Fruit fly (Drosophila melanogaster) whole organism, embryonic: ENCODE results near the gene Rpn1.

Experiments
- B-H2 ChIP-seq: fragments of 200-800 bp; sonication (Bioruptor generic); optimal IDR thresholded peaks from 2 replicates; lab custom pipeline; 2018; ENCODE audit warnings: missing biosample characterization, mild to moderate bottlenecking, missing genetic modification characterization
- Bgb ChIP-seq: fragments of 200-800 bp; sonication (Bioruptor generic); IDR thresholded peaks from 2 replicates; pipeline ENCODE4 v1.3.6; 2022; ENCODE audit warnings: missing biosample characterization, missing genetic modification characterization; ENCODE audit not compliant: partially characterized antibody
- CG10565 ChIP-seq: fragments of 200-800 bp; sonication (Bioruptor generic); optimal IDR thresholded peaks from 3 replicates; lab custom pipeline; 2016; ENCODE audit warnings: missing biosample characterization, mild to moderate bottlenecking, missing genetic modification characterization
- CG11085 ChIP-seq: fragments of 200-800 bp; sonication (Bioruptor generic); IDR thresholded peaks from 2 replicates; pipeline ENCODE4 v1.3.6; 2022; ENCODE audit warnings: missing biosample characterization, missing genetic modification characterization
- CG12744 ChIP-seq: fragments of 200-800 bp; sonication (Bioruptor generic); optimal IDR thresholded peaks from 2 replicates; lab custom pipeline; 2016; ENCODE audit warnings: missing biosample characterization, missing genetic modification characterization
- CG13424 ChIP-seq: fragments of 200-800 bp; sonication (Bioruptor generic); optimal IDR thresholded peaks from 2 replicates; lab custom pipeline; 2019; ENCODE audit warnings: missing biosample characterization, mild to moderate bottlenecking, missing genetic modification characterization, moderate library complexity
- CG15696 ChIP-seq: fragments of 200-800 bp; sonication (Bioruptor generic); optimal IDR thresholded peaks from 2 replicates; lab custom pipeline; 2019; ENCODE audit warnings: missing biosample characterization, mild to moderate bottlenecking, missing genetic modification characterization, moderate library complexity
- CG1792 ChIP-seq: fragments of 200-800 bp; sonication (Bioruptor generic); optimal IDR thresholded peaks from 2 replicates; lab custom pipeline; 2016; ENCODE audit warnings: missing biosample characterization, missing genetic modification characterization
- CG3281 ChIP-seq: fragments of 200-800 bp; sonication (Bioruptor generic); optimal IDR thresholded peaks from 3 replicates; lab custom pipeline; 2017; ENCODE audit warnings: missing biosample characterization, mild to moderate bottlenecking, missing genetic modification characterization
- CG34224 ChIP-seq: fragments of 200-800 bp; sonication (Bioruptor generic); IDR thresholded peaks from 3 replicates; pipeline ENCODE4 v1.3.6; 2022; ENCODE audit warnings: missing biosample characterization, missing genetic modification characterization; ENCODE audit not compliant: partially characterized antibody
- CG34376 ChIP-seq: fragments of 200-800 bp; sonication (Bioruptor generic); optimal IDR thresholded peaks from 2 replicates; lab custom pipeline; 2018; ENCODE audit warnings: missing biosample characterization, mild to moderate bottlenecking, missing genetic modification characterization
- CG3726 ChIP-seq: fragments of 200-800 bp; sonication (Bioruptor generic); IDR thresholded peaks from 3 replicates; pipeline ENCODE4, ENCODE4 v1.3.6; 2022; ENCODE audit warnings: missing biosample characterization, missing genetic modification characterization
- CG8281 ChIP-seq: fragments of 200-800 bp; sonication (Bioruptor generic); optimal IDR thresholded peaks from 2 replicates; lab custom pipeline; 2018; ENCODE audit warnings: missing biosample characterization, mild to moderate bottlenecking, missing genetic modification characterization, moderate library complexity
- D19A ChIP-seq: fragments of 200-800 bp; optimal IDR thresholded peaks from 3 replicates; lab custom pipeline; 2019; ENCODE audit warnings: missing biosample characterization, mild to moderate bottlenecking, missing genetic modification characterization, moderate library complexity
- Deaf1 ChIP-seq: fragments of 200-800 bp; optimal IDR thresholded peaks from 3 replicates; lab custom pipeline; 2019; ENCODE audit warnings: missing biosample characterization, mild to moderate bottlenecking, missing genetic modification characterization, moderate library complexity
- Drgx ChIP-seq: fragments of 200-800 bp; sonication (Bioruptor generic); IDR thresholded peaks from 2 replicates; pipeline ENCODE4 v1.3.6; 2022; ENCODE audit warnings: missing biosample characterization, missing genetic modification characterization
- E2f1 ChIP-seq: fragments of 200-800 bp; sonication (Bioruptor generic); IDR thresholded peaks from 2 replicates; pipeline ENCODE4 v1.3.6; 2022; ENCODE audit warnings: missing biosample characterization, missing genetic modification characterization
- HHEX ChIP-seq: fragments of 200-800 bp; sonication (Bioruptor generic); optimal IDR thresholded peaks from 3 replicates; lab custom pipeline; 2017; ENCODE audit warnings: missing biosample characterization, mild to moderate bottlenecking, missing genetic modification characterization, missing genetic modification reagents
- Kr ChIP-seq: fragments of 200-800 bp; sonication (Bioruptor generic); optimal IDR thresholded peaks from 2 replicates; lab custom pipeline; 2017; ENCODE audit warnings: missing biosample characterization, mild to moderate bottlenecking, missing genetic modification characterization
- NFAT ChIP-seq: fragments of 200-800 bp; sonication (Bioruptor generic); IDR thresholded peaks from 2 replicates; pipeline ENCODE4 v1.3.6; 2022; ENCODE audit warnings: missing biosample characterization, missing genetic modification characterization
- Pdp1 ChIP-seq, 2 experiments: fragments of 200-800 bp; sonication (Bioruptor generic); optimal IDR thresholded peaks; 3 replicates each; lab custom pipeline; 2016; ENCODE audit warnings: missing biosample characterization in 2 of 2, missing genetic modification characterization in 2 of 2, mild to moderate bottlenecking in 1 of 2, moderate library complexity in 1 of 2
- Rx ChIP-seq: fragments of 200-800 bp; sonication (Bioruptor generic); IDR thresholded peaks from 2 replicates; pipeline ENCODE4 v1.3.6; 2022; ENCODE audit warnings: missing biosample characterization, missing genetic modification characterization
- Tbp ChIP-seq: fragments of >200 bp; optimal IDR thresholded peaks from 2 replicates; lab custom pipeline; 2018; ENCODE audit warnings: missing biosample characterization, missing genetic modification characterization
- amos ChIP-seq: fragments of 200-800 bp; sonication (Bioruptor generic); IDR thresholded peaks from 2 replicates; pipeline ENCODE4 v1.3.6; 2022; ENCODE audit warnings: missing biosample characterization, missing genetic modification characterization; ENCODE audit not compliant: partially characterized antibody
- btn ChIP-seq: fragments of 200-800 bp; sonication (Bioruptor generic); optimal IDR thresholded peaks from 2 replicates; lab custom pipeline; 2016; ENCODE audit warnings: missing biosample characterization, missing genetic modification characterization
- chinmo ChIP-seq: fragments of 200-800 bp; sonication (Bioruptor generic); IDR thresholded peaks from 4 replicates; pipeline ENCODE4 v1.3.6; 2022; ENCODE audit warnings: missing biosample characterization, missing genetic modification characterization; ENCODE audit not compliant: partially characterized antibody
- chm ChIP-seq: fragments of 200-800 bp; sonication (Bioruptor generic); IDR thresholded peaks from 2 replicates; pipeline ENCODE4 v1.3.6; 2022; ENCODE audit warnings: missing biosample characterization, missing genetic modification characterization
- crc ChIP-seq: fragments of 200-800 bp; sonication (Bioruptor generic); optimal IDR thresholded peaks from 2 replicates; lab custom pipeline; 2016; ENCODE audit warnings: missing biosample characterization, missing genetic modification characterization
- dimm ChIP-seq: fragments of 200-800 bp; sonication (Bioruptor generic); IDR thresholded peaks from 2 replicates; pipeline ENCODE4 v1.3.6; 2022; ENCODE audit warnings: missing biosample characterization, missing genetic modification characterization
- dmrt99B ChIP-seq: fragments of 200-800 bp; sonication (Bioruptor generic); optimal IDR thresholded peaks from 2 replicates; lab custom pipeline; 2018; ENCODE audit warnings: missing biosample characterization, mild to moderate bottlenecking, missing genetic modification characterization, moderate library complexity
- en ChIP-seq: fragments of 200-800 bp; sonication (Bioruptor generic); optimal IDR thresholded peaks from 2 replicates; lab custom pipeline; 2016; ENCODE audit warnings: missing biosample characterization, missing genetic modification characterization
- exex ChIP-seq: fragments of 200-800 bp; sonication (Bioruptor generic); optimal IDR thresholded peaks from 4 replicates; lab custom pipeline; 2018; ENCODE audit warnings: missing biosample characterization, mild to moderate bottlenecking, missing genetic modification characterization, moderate library complexity
- fd102C ChIP-seq: fragments of 200-800 bp; sonication (Bioruptor generic); optimal IDR thresholded peaks from 2 replicates; lab custom pipeline; 2018; ENCODE audit warnings: missing biosample characterization, mild to moderate bottlenecking, missing genetic modification characterization, moderate library complexity
- gce ChIP-seq: fragments of 200-800 bp; sonication (Bioruptor generic); IDR thresholded peaks from 3 replicates; pipeline ENCODE4 v1.3.6; 2022; ENCODE audit warnings: missing biosample characterization, missing genetic modification characterization
- h ChIP-seq: fragments of >200 bp; optimal IDR thresholded peaks from 2 replicates; lab custom pipeline; 2017
- hkb ChIP-seq, 2 experiments: fragments of 200-800 bp in 1 of 2; fragments of >200 bp in 1 of 2; sonication (Bioruptor generic) in 1 of 2; IDR thresholded peaks in 1 of 2; optimal IDR thresholded peaks in 1 of 2; 2 replicates each; pipeline versions ENCODE4 v1.3.6 to Lab custom; 2017 to 2022; ENCODE audit warnings: missing biosample characterization in 1 of 2, missing genetic modification characterization in 1 of 2
- jing ChIP-seq: fragments of 200-800 bp; sonication (Bioruptor generic); optimal IDR thresholded peaks from 2 replicates; lab custom pipeline; 2018; ENCODE audit warnings: missing biosample characterization, mild to moderate bottlenecking, missing genetic modification characterization
- lab ChIP-seq: fragments of 200-800 bp; sonication (Bioruptor generic); optimal IDR thresholded peaks from 3 replicates; lab custom pipeline; 2017; ENCODE audit warnings: missing biosample characterization, missing genetic modification characterization, mild to moderate bottlenecking, moderate library complexity, missing genetic modification reagents
- mirr ChIP-seq: fragments of 200-800 bp; sonication (Bioruptor generic); optimal IDR thresholded peaks from 3 replicates; lab custom pipeline; 2018; ENCODE audit warnings: missing biosample characterization, mild to moderate bottlenecking, missing genetic modification characterization
- onecut ChIP-seq: fragments of 200-800 bp; sonication (Bioruptor generic); IDR thresholded peaks from 2 replicates; pipeline ENCODE4 v1.3.6; 2022; ENCODE audit warnings: missing biosample characterization, missing genetic modification characterization
- pan ChIP-seq, 4 experiments: fragments of >200 bp in 3 of 4; fragments of 200-800 bp in 1 of 4; sonication (Bioruptor generic) in 1 of 4; optimal IDR thresholded peaks in 3 of 4; IDR thresholded peaks in 1 of 4; 2 replicates each; pipeline versions ENCODE4 v1.3.6 to Lab custom; 2017 to 2022; ENCODE audit warnings: missing biosample characterization in 2 of 4, missing genetic modification characterization in 2 of 4, mixed read lengths in 1 of 4
- psq ChIP-seq: fragments of 200-800 bp; sonication (Bioruptor generic); optimal IDR thresholded peaks from 2 replicates; lab custom pipeline; 2017; ENCODE audit warnings: missing biosample characterization, missing genetic modification characterization
- sd ChIP-seq: fragments of 200-800 bp; sonication (Bioruptor generic); optimal IDR thresholded peaks from 3 replicates; lab custom pipeline; 2018; ENCODE audit warnings: missing biosample characterization, mild to moderate bottlenecking, missing genetic modification characterization, moderate library complexity
- sim ChIP-seq: fragments of 200-800 bp; sonication (Bioruptor generic); IDR thresholded peaks from 2 replicates; pipeline ENCODE4 v1.3.6; 2022; ENCODE audit warnings: missing biosample characterization, missing genetic modification characterization
- slbo ChIP-seq: fragments of 200-800 bp; sonication (Bioruptor generic); IDR thresholded peaks from 2 replicates; pipeline ENCODE4 v1.3.6; 2022; ENCODE audit warnings: missing biosample characterization, missing genetic modification characterization
- sug ChIP-seq: fragments of 200-800 bp; optimal IDR thresholded peaks from 2 replicates; lab custom pipeline; 2019; ENCODE audit warnings: missing biosample characterization, mild to moderate bottlenecking, missing genetic modification characterization, moderate library complexity
- tll ChIP-seq, 2 experiments: fragments of 200-800 bp in 1 of 2; fragments of >200 bp in 1 of 2; sonication (Bioruptor generic) in 1 of 2; optimal IDR thresholded peaks; 2 replicates each; lab custom pipeline; 2017 to 2019; ENCODE audit warnings: missing biosample characterization in 2 of 2, missing genetic modification characterization in 2 of 2, mild to moderate bottlenecking in 1 of 2, moderate library complexity in 1 of 2
- unpg ChIP-seq: fragments of 200-800 bp; sonication (Bioruptor generic); optimal IDR thresholded peaks from 3 replicates; lab custom pipeline; 2018; ENCODE audit warnings: missing biosample characterization, mild to moderate bottlenecking, missing genetic modification characterization, moderate library complexity
- wek ChIP-seq: fragments of 200-800 bp; sonication (Bioruptor generic); optimal IDR thresholded peaks from 3 replicates; lab custom pipeline; 2018; ENCODE audit warnings: missing biosample characterization, mild to moderate bottlenecking, missing genetic modification characterization, moderate library complexity
- wor ChIP-seq: fragments of 200-800 bp; sonication (Bioruptor generic); IDR thresholded peaks from 2 replicates; pipeline ENCODE4 v1.3.6; 2022; ENCODE audit warnings: missing biosample characterization, missing genetic modification characterization
- zfh1 ChIP-seq: fragments of 200-800 bp; sonication (Bioruptor generic); IDR thresholded peaks from 3 replicates; pipeline ENCODE4 v1.3.6; 2022; ENCODE audit warnings: missing biosample characterization, missing genetic modification characterization

Rpn1 gene

dm6 chr3L:19897685-19898009 lies 17.2 kb upstream of the Rpn1 start (continued):
- TF ChIP-seq B-H2 (peak; percentile 5), h (lab: Kevin White, UChicago) (no peak), CG12744 (no peak), E2f1 (GFP tag; lab: Robert Waterston, UW) (no peak), slbo (GFP tag; lab: Robert Waterston, UW) (no peak), CG34376 (GFP tag; lab: Kevin White, UChicago) (peak; percentile 4), hkb (optimal IDR thresholded peaks at IDR 0.05; lab: Kevin White, UChicago) (no peak), hkb (GFP tag; IDR thresholded peaks at IDR 0.05; lab: Robert Waterston, UW) (no peak), dimm (GFP tag; lab: Robert Waterston, UW) (no peak), Drgx (no peak), crc (no peak), dmrt99B (tag; lab: Kevin White, UChicago) (no peak), Rx (GFP tag; lab: Robert Waterston, UW) (no peak), CG3281 (GFP tag; lab: Kevin White, UChicago) (peak; percentile 24), sd (peak; percentile 75), Tbp (GFP tag; lab: Kevin White, UChicago) (no peak), pan (optimal IDR thresholded peaks at IDR 0.05; lab: Kevin White, UChicago) (no peak), pan (GFP tag; optimal IDR thresholded peaks at IDR 0.05 in 1 of 2, IDR thresholded peaks at IDR 0.05 in 1 of 2) (no peak), Kr (peak; percentile 6), lab (GFP tag; lab: Kevin White, UChicago) (no peak), en (GFP tag; lab: Kevin White, UChicago) (no peak), jing (GFP tag; lab: Kevin White, UChicago) (no peak), exex (tag; lab: Kevin White, UChicago) (peak; percentile 18), sug (tag; lab: Kevin White, UChicago) (no peak), psq (no peak), chinmo (GFP tag; lab: Robert Waterston, UW) (peak; percentile 82; the same call in 3 of the 4 replicates), chm (GFP tag; lab: Robert Waterston, UW) (no peak), fd102C (GFP tag; lab: Kevin White, UChicago) (no peak), CG11085 (GFP tag; lab: Robert Waterston, UW) (no peak), CG8281 (tag; lab: Kevin White, UChicago) (no peak), zfh1 (GFP tag; lab: Robert Waterston, UW) (no peak), onecut (GFP tag; lab: Robert Waterston, UW) (no peak), CG10565 (no peak), Bgb (GFP tag; lab: Robert Waterston, UW) (0 out of 2 replicates have a peak, but pooled peaks have one; percentile 29), sim (GFP tag; lab: Robert Waterston, UW) (no peak), CG1792 (GFP tag; lab: Kevin White, UChicago) (no peak), tll (GFP tag; optimal IDR thresholded peaks at IDR 0.05; lab: Kevin White, UChicago) (peak in 1 of 2 experiments; percentile 73), CG15696 (tag; lab: Kevin White, UChicago) (no peak), wor (GFP tag; lab: Robert Waterston, UW) (no peak), Deaf1 (tag; lab: Kevin White, UChicago) (no peak), CG3726 (GFP tag; lab: Robert Waterston, UW) (no peak), CG34224 (GFP tag; lab: Robert Waterston, UW) (no peak), amos (GFP tag; lab: Robert Waterston, UW) (no peak), mirr (GFP tag; lab: Kevin White, UChicago) (peak; percentile 12), unpg (GFP tag; lab: Kevin White, UChicago) (no peak), gce (no peak), wek (GFP tag; lab: Kevin White, UChicago) (no peak), Pdp1 (GFP tag; optimal IDR thresholded peaks at IDR 0.05; lab: Kevin White, UChicago) (no peak), NFAT (GFP tag; lab: Robert Waterston, UW) (no peak), D19A (peak; percentile 20), btn (GFP tag; lab: Kevin White, UChicago) (no peak), HHEX (GFP tag; lab: Kevin White, UChicago) (no peak), CG13424 (no peak)
